Fruit fly (Drosophila melanogaster): ENCODE results near the gene Fadd.

The Fadd gene

dm6 chr3R:22040400-22040799, 6.1 kb downstream of the Fadd start:
- no peak for TF ChIP-seq fd96Ca (GFP tag; IDR thresholded peaks at IDR 0.05)
- no peak for TF ChIP-seq CG4496 (GFP tag; IDR thresholded peaks at IDR 0.05)

dm6 chr3R:22041625-22042282, 7.5 kb downstream of the Fadd start, which contains the start of gene how:
Gene how, plus strand, starts transcription at chr3R:22042191.
- no peak for TF ChIP-seq EcR (GFP tag; optimal IDR thresholded peaks at IDR 0.05)
- peak; percentile 16 for TF ChIP-seq Snoo (tag; optimal IDR thresholded peaks at IDR 0.05)
- TF ChIP-seq CG14655 (GFP tag; optimal IDR thresholded peaks at IDR 0.05) = no peak
- no peak for TF ChIP-seq gl (tag; optimal IDR thresholded peaks at IDR 0.05)
- TF ChIP-seq CG12605 (GFP tag; IDR thresholded peaks at IDR 0.05) = no peak
- TF ChIP-seq Pif1A (GFP tag; optimal IDR thresholded peaks at IDR 0.05) = peak; percentile 33
- TF ChIP-seq Pif1B (GFP tag; optimal IDR thresholded peaks at IDR 0.05) = peak; percentile 40
- peak; percentile 5; the same call in 1 of the 3 replicates for TF ChIP-seq fd96Ca (GFP tag; IDR thresholded peaks at IDR 0.05)
- TF ChIP-seq CG10348 (GFP tag; IDR thresholded peaks at IDR 0.05) = no peak
- TF ChIP-seq CG9948 (tag; optimal IDR thresholded peaks at IDR 0.05) = no peak
- TF ChIP-seq CG8159 (tag; optimal IDR thresholded peaks at IDR 0.05) = no peak
- peak; percentile 13 for TF ChIP-seq CG15710 (tag; optimal IDR thresholded peaks at IDR 0.05)

- TF ChIP-seq Pif1A (GFP tag; optimal IDR thresholded peaks at IDR 0.05) (no peak), EcR (GFP tag; optimal IDR thresholded peaks at IDR 0.05) (peak; percentile 35), CG9948 (tag; optimal IDR thresholded peaks at IDR 0.05) (no peak)
Observed at dm6 chr3R:22042283-22042875, 8.1 kb downstream of the Fadd start.

- TF ChIP-seq CG12605 (GFP tag; IDR thresholded peaks at IDR 0.05) (0 out of 2 replicates have a peak, but pooled peaks have one; percentile 20), CG9948 (tag; optimal IDR thresholded peaks at IDR 0.05) (no peak)
Observed at dm6 chr3R:22042982-22043381, 8.7 kb downstream of the Fadd start.

- TF ChIP-seq D1 (tag; optimal IDR thresholded peaks at IDR 0.05) = peak; percentile 19
- peak; percentile 97 for TF ChIP-seq EcR (GFP tag; optimal IDR thresholded peaks at IDR 0.05)
- no peak for TF ChIP-seq CG14655 (GFP tag; optimal IDR thresholded peaks at IDR 0.05)
- TF ChIP-seq CG9948 (tag; optimal IDR thresholded peaks at IDR 0.05) = no peak
- no peak for TF ChIP-seq gl (tag; optimal IDR thresholded peaks at IDR 0.05)
- TF ChIP-seq CG4496 (GFP tag; IDR thresholded peaks at IDR 0.05) = no peak
- no peak for TF ChIP-seq CG17806 (tag; optimal IDR thresholded peaks at IDR 0.05)
- no peak for TF ChIP-seq Pif1B (GFP tag; optimal IDR thresholded peaks at IDR 0.05)
- no peak for TF ChIP-seq CG12605 (GFP tag; IDR thresholded peaks at IDR 0.05)
- TF ChIP-seq CG8301 (tag; optimal IDR thresholded peaks at IDR 0.05) = no peak
- no peak for TF ChIP-seq Ets98B (GFP tag; IDR thresholded peaks at IDR 0.05)
- no peak for TF ChIP-seq Snoo (tag; optimal IDR thresholded peaks at IDR 0.05)
- no peak for TF ChIP-seq CG34367 (tag; optimal IDR thresholded peaks at IDR 0.05)
- 0 out of 3 replicates have a peak, but pooled peaks have one; percentile 7 for TF ChIP-seq fd96Ca (GFP tag; IDR thresholded peaks at IDR 0.05)
- no peak for TF ChIP-seq CG15710 (tag; optimal IDR thresholded peaks at IDR 0.05)
- TF ChIP-seq CG32121 (GFP tag; IDR thresholded peaks at IDR 0.05) = no peak
- TF ChIP-seq CG13204 (GFP tag; optimal IDR thresholded peaks at IDR 0.05) = peak; percentile 7
- no peak for TF ChIP-seq CG10348 (GFP tag; IDR thresholded peaks at IDR 0.05)
Observed at dm6 chr3R:22043748-22044402, 9.6 kb downstream of the Fadd start.

- TF ChIP-seq CG15710 (tag; optimal IDR thresholded peaks at IDR 0.05) (no peak), rn (GFP tag; IDR thresholded peaks at IDR 0.05) (no peak), D1 (tag; optimal IDR thresholded peaks at IDR 0.05) (no peak), gl (tag; optimal IDR thresholded peaks at IDR 0.05) (no peak)
Observed at dm6 chr3R:22044443-22044970, 10.3 kb downstream of the Fadd start.

- TF ChIP-seq Snoo (tag; optimal IDR thresholded peaks at IDR 0.05) (peak; percentile 0), CG10348 (GFP tag; IDR thresholded peaks at IDR 0.05) (no peak), fd96Ca (GFP tag; IDR thresholded peaks at IDR 0.05) (0 out of 3 replicates have a peak, but pooled peaks have one; percentile 11)
Observed at dm6 chr3R:22046231-22046630, 12.0 kb downstream of the Fadd start.

All from whole organism, pupa.